Fruit fly (Drosophila melanogaster) whole organism, embryonic: ENCODE measurements around the gene rempA.
A peak's percentile ranks its signal among the peaks of the same experiment; 100 is the strongest.

ENCODE experiments used
- Bgb ChIP-seq: fragments of 200-800 bp; sonication (Bioruptor generic); IDR thresholded peaks from 2 replicates; pipeline ENCODE4 v1.3.6; 2022; ENCODE audit warnings: missing biosample characterization, missing genetic modification characterization; ENCODE audit not compliant: partially characterized antibody
- CG10366 ChIP-seq: fragments of 200-800 bp; sonication (Bioruptor generic); IDR thresholded peaks from 2 replicates; pipeline ENCODE4 v1.3.6; 2022; ENCODE audit warnings: missing biosample characterization, missing genetic modification characterization
- CG11560 ChIP-seq: fragments of 200-800 bp; sonication (Bioruptor generic); IDR thresholded peaks from 3 replicates; pipeline ENCODE4 v1.3.6; 2022; ENCODE audit warnings: missing biosample characterization, missing genetic modification characterization
- CG12219 ChIP-seq: fragments of 200-800 bp; sonication (Bioruptor generic); optimal IDR thresholded peaks from 3 replicates; lab custom pipeline; 2018; ENCODE audit warnings: missing biosample characterization, mild to moderate bottlenecking, missing genetic modification characterization
- CG14014 ChIP-seq: fragments of 200-800 bp; sonication (Bioruptor generic); IDR thresholded peaks from 2 replicates; pipeline ENCODE4 v1.3.6; 2022; ENCODE audit warnings: missing biosample characterization, missing genetic modification characterization
- CG1602 ChIP-seq: fragments of 200-800 bp; sonication (Bioruptor generic); optimal IDR thresholded peaks from 3 replicates; lab custom pipeline; 2016; ENCODE audit warnings: missing biosample characterization, missing genetic modification characterization
- CG17359 ChIP-seq: fragments of 200-800 bp; sonication (Bioruptor generic); optimal IDR thresholded peaks from 3 replicates; lab custom pipeline; 2018; ENCODE audit warnings: missing biosample characterization, mild to moderate bottlenecking, missing genetic modification characterization, moderate library complexity
- CG17912 ChIP-seq: fragments of 200-800 bp; sonication (Bioruptor generic); optimal IDR thresholded peaks from 2 replicates; lab custom pipeline; 2018; ENCODE audit warnings: missing biosample characterization, mild to moderate bottlenecking, missing genetic modification characterization
- CG18262 ChIP-seq: fragments of 200-800 bp; optimal IDR thresholded peaks from 3 replicates; lab custom pipeline; 2019; ENCODE audit warnings: missing biosample characterization, mild to moderate bottlenecking, missing genetic modification characterization, moderate library complexity
- CG18476 ChIP-seq: fragments of 200-800 bp; sonication (Bioruptor generic); optimal IDR thresholded peaks from 2 replicates; lab custom pipeline; 2016; ENCODE audit warnings: missing biosample characterization, mild to moderate bottlenecking, missing genetic modification characterization
- CG2116 ChIP-seq: fragments of 200-800 bp; sonication (Bioruptor generic); optimal IDR thresholded peaks from 3 replicates; lab custom pipeline; 2018; ENCODE audit warnings: missing biosample characterization, mild to moderate bottlenecking, missing genetic modification characterization
- CG31224 ChIP-seq: fragments of 200-800 bp; sonication (Bioruptor generic); IDR thresholded peaks from 2 replicates; pipeline ENCODE4 v1.3.6; 2022; ENCODE audit warnings: missing biosample characterization, missing genetic modification characterization
- CG32767 ChIP-seq: fragments of 200-800 bp; sonication (Bioruptor generic); IDR thresholded peaks from 2 replicates; pipeline ENCODE4 v1.3.6; 2022; ENCODE audit warnings: missing biosample characterization, missing genetic modification characterization
- CG3847 ChIP-seq: fragments of 200-800 bp; sonication (Bioruptor generic); IDR thresholded peaks from 2 replicates; pipeline ENCODE4 v1.3.6; 2022; ENCODE audit warnings: missing biosample characterization, missing genetic modification characterization
- CG4820 ChIP-seq: fragments of 200-800 bp; sonication (Bioruptor generic); optimal IDR thresholded peaks from 3 replicates; lab custom pipeline; 2016; ENCODE audit warnings: missing biosample characterization, missing genetic modification characterization
- CG6254 ChIP-seq: fragments of 200-800 bp; sonication (Bioruptor generic); optimal IDR thresholded peaks from 3 replicates; lab custom pipeline; 2017; ENCODE audit warnings: mild to moderate bottlenecking, missing biosample characterization, missing genetic modification reagents, missing genetic modification characterization
- CG6765 ChIP-seq: fragments of 200-800 bp; sonication (Bioruptor generic); optimal IDR thresholded peaks from 3 replicates; lab custom pipeline; 2017; ENCODE audit warnings: missing biosample characterization, mild to moderate bottlenecking, missing genetic modification characterization
- CG8290 ChIP-seq, 3 experiments: fragments of 200-800 bp; sonication (Bioruptor generic); optimal IDR thresholded peaks; 2 replicates each; lab custom pipeline; 2016 to 2019; ENCODE audit warnings: missing biosample characterization in 3 of 3, missing genetic modification characterization in 3 of 3, mild to moderate bottlenecking in 2 of 3, moderate library complexity in 1 of 3
- CHES-1-like ChIP-seq: fragments of 200-800 bp; sonication (Bioruptor generic); optimal IDR thresholded peaks from 2 replicates; lab custom pipeline; 2016; ENCODE audit warnings: missing biosample characterization, missing genetic modification characterization
- D19B ChIP-seq: fragments of 200-800 bp; sonication (Bioruptor generic); optimal IDR thresholded peaks from 2 replicates; lab custom pipeline; 2017; ENCODE audit warnings: missing biosample characterization, mild to moderate bottlenecking, missing genetic modification characterization
- Doc2 ChIP-seq: fragments of 200-800 bp; sonication (Bioruptor generic); IDR thresholded peaks from 2 replicates; pipeline ENCODE4 v1.3.6; 2022; ENCODE audit warnings: missing biosample characterization, missing genetic modification characterization
- E2f2 ChIP-seq: fragments of 200-800 bp; sonication (Bioruptor generic); IDR thresholded peaks from 2 replicates; pipeline ENCODE4 v1.3.6; 2022; ENCODE audit warnings: missing biosample characterization, missing genetic modification characterization
- H2.0 ChIP-seq: fragments of 200-800 bp; sonication (Bioruptor generic); IDR thresholded peaks from 2 replicates; pipeline ENCODE4 v1.3.6; 2022; ENCODE audit warnings: missing biosample characterization, missing genetic modification characterization
- HLHmδ ChIP-seq: fragments of 200-800 bp; sonication (Bioruptor generic); optimal IDR thresholded peaks from 2 replicates; lab custom pipeline; 2018; ENCODE audit warnings: missing biosample characterization, mild to moderate bottlenecking, missing genetic modification characterization, moderate library complexity
- Hand ChIP-seq: fragments of 200-800 bp; sonication (Bioruptor generic); optimal IDR thresholded peaks from 2 replicates; lab custom pipeline; 2017; ENCODE audit warnings: mild to moderate bottlenecking, missing biosample characterization, missing genetic modification reagents, missing genetic modification characterization
- HmgZ ChIP-seq: fragments of 200-800 bp; sonication (Bioruptor generic); optimal IDR thresholded peaks from 2 replicates; lab custom pipeline; 2018; ENCODE audit warnings: missing biosample characterization, mild to moderate bottlenecking, missing genetic modification characterization
- MBD-R2 ChIP-seq: fragments of 200-800 bp; sonication (Bioruptor generic); IDR thresholded peaks from 2 replicates; pipeline ENCODE4 v1.3.6; 2022; ENCODE audit warnings: missing biosample characterization, missing genetic modification characterization
- Oli ChIP-seq: fragments of 200-800 bp; sonication (Bioruptor generic); optimal IDR thresholded peaks from 2 replicates; lab custom pipeline; 2018; ENCODE audit warnings: missing biosample characterization, mild to moderate bottlenecking, missing genetic modification characterization, moderate library complexity
- Opbp ChIP-seq: fragments of 200-800 bp; sonication (Bioruptor generic); IDR thresholded peaks from 3 replicates; pipeline ENCODE4 v1.3.6; 2022; ENCODE audit warnings: missing biosample characterization, missing genetic modification characterization; ENCODE audit not compliant: partially characterized antibody
- Sin3A ChIP-seq: fragments of >200 bp; optimal IDR thresholded peaks from 2 replicates; lab custom pipeline; 2018
- Spps ChIP-seq: fragments of 200-800 bp; sonication (Bioruptor generic); optimal IDR thresholded peaks from 2 replicates; lab custom pipeline; 2018; ENCODE audit warnings: missing biosample characterization, mild to moderate bottlenecking, missing genetic modification characterization
- Usf ChIP-seq: fragments of 200-800 bp; sonication (Bioruptor generic); optimal IDR thresholded peaks from 2 replicates; lab custom pipeline; 2017; ENCODE audit warnings: missing genotype, missing biosample characterization, missing genetic modification characterization
- aop ChIP-seq: fragments of 200-800 bp; sonication (Bioruptor generic); IDR thresholded peaks from 2 replicates; pipeline ENCODE4 v1.3.6; 2022; ENCODE audit warnings: missing biosample characterization, missing genetic modification characterization
- bigmax ChIP-seq: fragments of 200-800 bp; sonication (Bioruptor generic); optimal IDR thresholded peaks from 2 replicates; lab custom pipeline; 2018; ENCODE audit warnings: missing biosample characterization, mild to moderate bottlenecking, missing genetic modification characterization
- br ChIP-seq: fragments of >200 bp; optimal IDR thresholded peaks from 2 replicates; lab custom pipeline; 2017
- da ChIP-seq: fragments of 200-800 bp; sonication (Bioruptor generic); optimal IDR thresholded peaks from 2 replicates; lab custom pipeline; 2016; ENCODE audit warnings: missing biosample characterization, missing genetic modification characterization
- disco-r ChIP-seq: fragments of 200-800 bp; sonication (Bioruptor generic); optimal IDR thresholded peaks from 2 replicates; lab custom pipeline; 2016; ENCODE audit warnings: missing biosample characterization, missing genetic modification characterization
- fd102C ChIP-seq: fragments of 200-800 bp; sonication (Bioruptor generic); optimal IDR thresholded peaks from 2 replicates; lab custom pipeline; 2018; ENCODE audit warnings: missing biosample characterization, mild to moderate bottlenecking, missing genetic modification characterization, moderate library complexity
- hb ChIP-seq: fragments of 200-800 bp; sonication (Bioruptor generic); IDR thresholded peaks from 3 replicates; pipeline ENCODE4 v1.3.6; 2022; ENCODE audit warnings: missing biosample characterization, missing genetic modification characterization; ENCODE audit not compliant: partially characterized antibody
- hbn ChIP-seq: fragments of 200-800 bp; sonication (Bioruptor generic); IDR thresholded peaks from 2 replicates; pipeline ENCODE4 v1.3.6; 2022; ENCODE audit warnings: missing biosample characterization, missing genetic modification characterization; ENCODE audit not compliant: partially characterized antibody
- ind ChIP-seq: fragments of 200-800 bp; sonication (Bioruptor generic); optimal IDR thresholded peaks from 3 replicates; lab custom pipeline; 2016; ENCODE audit warnings: missing biosample characterization, missing genetic modification characterization
- oc ChIP-seq: fragments of 200-800 bp; sonication (Bioruptor generic); optimal IDR thresholded peaks from 2 replicates; lab custom pipeline; 2018; ENCODE audit warnings: missing biosample characterization, mild to moderate bottlenecking, missing genetic modification characterization, moderate library complexity
- otp ChIP-seq: fragments of 200-800 bp; sonication (Bioruptor generic); IDR thresholded peaks from 3 replicates; pipeline ENCODE4, ENCODE4 v1.3.6; 2022; ENCODE audit warnings: missing biosample characterization, missing genetic modification characterization
- pfk ChIP-seq: fragments of 200-800 bp; sonication (Bioruptor generic); optimal IDR thresholded peaks from 2 replicates; lab custom pipeline; 2018; ENCODE audit warnings: missing biosample characterization, mild to moderate bottlenecking, missing genetic modification characterization, moderate library complexity
- pho ChIP-seq: fragments of 200-800 bp; sonication (Bioruptor generic); optimal IDR thresholded peaks from 2 replicates; lab custom pipeline; 2016; ENCODE audit warnings: missing biosample characterization, missing genetic modification characterization
- pum ChIP-seq: fragments of 200-800 bp; sonication (Bioruptor generic); optimal IDR thresholded peaks from 2 replicates; lab custom pipeline; 2016; ENCODE audit warnings: missing biosample characterization, missing genetic modification characterization
- scrt ChIP-seq: fragments of 200-800 bp; sonication (Bioruptor generic); optimal IDR thresholded peaks from 2 replicates; lab custom pipeline; 2018; ENCODE audit warnings: missing biosample characterization, mild to moderate bottlenecking, missing genetic modification characterization, moderate library complexity
- shn ChIP-seq: fragments of 200-800 bp; sonication (Bioruptor generic); optimal IDR thresholded peaks from 3 replicates; lab custom pipeline; 2016; ENCODE audit warnings: missing biosample characterization, missing genetic modification characterization
- sob ChIP-seq: fragments of 200-800 bp; sonication (Bioruptor generic); IDR thresholded peaks from 2 replicates; pipeline ENCODE4 v1.3.6; 2022; ENCODE audit warnings: missing biosample characterization, missing genetic modification characterization
- trem ChIP-seq: fragments of 200-800 bp; optimal IDR thresholded peaks from 3 replicates; lab custom pipeline; 2019; ENCODE audit warnings: missing biosample characterization, mild to moderate bottlenecking, missing genetic modification characterization, moderate library complexity
- vvl ChIP-seq: fragments of 200-800 bp; sonication (Bioruptor generic); IDR thresholded peaks from 2 replicates; pipeline ENCODE4 v1.3.6; 2022; ENCODE audit warnings: missing biosample characterization, missing genetic modification characterization

Gene rempA

dm6 chr2L:602439-602879 is 42.3 kb upstream of the rempA start, which contains the start of gene CG13689 (continued):
- peak; percentile 70 for TF ChIP-seq CG2116 (GFP tag; lab: Kevin White, UChicago)
- TF ChIP-seq ind: peak; percentile 67
- TF ChIP-seq CG8290 (GFP tag; optimal IDR thresholded peaks at IDR 0.05; lab: Kevin White, UChicago): peak; percentile 49
- TF ChIP-seq CG8290 (tag; optimal IDR thresholded peaks at IDR 0.05; lab: Kevin White, UChicago): no peak
- TF ChIP-seq bigmax (GFP tag; lab: Kevin White, UChicago): no peak
- TF ChIP-seq hb (GFP tag; lab: Robert Waterston, UW): no peak
- TF ChIP-seq trem (tag; lab: Kevin White, UChicago): peak; percentile 85
- TF ChIP-seq CG1602 (GFP tag; lab: Kevin White, UChicago): peak; percentile 59
- TF ChIP-seq Opbp (GFP tag; lab: Robert Waterston, UW): peak; percentile 41; the same call in 1 of the 3 replicates
- TF ChIP-seq da (GFP tag; lab: Kevin White, UChicago): no peak
- no peak for TF ChIP-seq Hand (GFP tag; lab: Kevin White, UChicago)
- TF ChIP-seq E2f2 (GFP tag; lab: Robert Waterston, UW): peak; percentile 61
- TF ChIP-seq Bgb (GFP tag; lab: Robert Waterston, UW): no peak
- no peak for TF ChIP-seq Spps
- TF ChIP-seq HLHmδ (GFP tag; lab: Kevin White, UChicago): no peak
- TF ChIP-seq D19B: no peak
- TF ChIP-seq Oli (tag; lab: Kevin White, UChicago): no peak
- 0 out of 3 replicates have a peak, but pooled peaks have one; percentile 30 for TF ChIP-seq otp (GFP tag; lab: Robert Waterston, UW)
- no peak for TF ChIP-seq CG12219 (GFP tag; lab: Kevin White, UChicago)
- peak; percentile 41 for TF ChIP-seq CG4820
- TF ChIP-seq hbn (GFP tag; lab: Robert Waterston, UW): no peak
- 0 out of 3 replicates have a peak, but pooled peaks have one; percentile 11 for TF ChIP-seq CG11560 (tag; lab: Robert Waterston, UW)
- TF ChIP-seq pho (GFP tag; lab: Kevin White, UChicago): no peak
- TF ChIP-seq CG6254: no peak
- TF ChIP-seq shn: no peak
- TF ChIP-seq CG31224: 0 out of 2 replicates have a peak, but pooled peaks have one; percentile 6
- TF ChIP-seq CG17912 (GFP tag; lab: Kevin White, UChicago): peak; percentile 44
- TF ChIP-seq CG18262 (tag; lab: Kevin White, UChicago): peak; percentile 53
- TF ChIP-seq sob (GFP tag; lab: Robert Waterston, UW): peak; percentile 36; the same call in 1 of the 2 replicates
- TF ChIP-seq Doc2 (GFP tag; lab: Robert Waterston, UW): no peak
- peak; percentile 15; the same call in 1 of the 2 replicates for TF ChIP-seq CG10366 (GFP tag; lab: Robert Waterston, UW)
- peak; percentile 68 for TF ChIP-seq vvl (GFP tag; lab: Robert Waterston, UW)
- no peak for TF ChIP-seq oc (tag; lab: Kevin White, UChicago)
- TF ChIP-seq HmgZ (tag; lab: Kevin White, UChicago): peak; percentile 40
- TF ChIP-seq pfk: peak; percentile 20
- TF ChIP-seq pum (GFP tag; lab: Kevin White, UChicago): peak; percentile 35
- TF ChIP-seq CG18476 (GFP tag; lab: Kevin White, UChicago): peak; percentile 29
- peak; percentile 37 for TF ChIP-seq fd102C (GFP tag; lab: Kevin White, UChicago)
- TF ChIP-seq MBD-R2 (GFP tag; lab: Robert Waterston, UW): peak; percentile 81
- peak; percentile 41; the same call in 1 of the 2 replicates for TF ChIP-seq CG14014 (GFP tag; lab: Robert Waterston, UW)
- no peak for TF ChIP-seq CG32767 (GFP tag; lab: Robert Waterston, UW)
- no peak for TF ChIP-seq br (lab: Kevin White, UChicago)
- peak; percentile 42 for TF ChIP-seq CHES-1-like (GFP tag; lab: Kevin White, UChicago)
- TF ChIP-seq CG17359 (tag; lab: Kevin White, UChicago): peak; percentile 56
- no peak for TF ChIP-seq CG6765
- TF ChIP-seq CG3847: peak; percentile 63
- TF ChIP-seq scrt (GFP tag; lab: Kevin White, UChicago): peak; percentile 30
- TF ChIP-seq H2.0 (GFP tag; lab: Robert Waterston, UW): 0 out of 2 replicates have a peak, but pooled peaks have one; percentile 42
- TF ChIP-seq Usf (GFP tag; lab: Kevin White, UChicago): no peak
- no peak for TF ChIP-seq Sin3A (lab: Kevin White, UChicago)
- TF ChIP-seq aop (GFP tag; lab: Robert Waterston, UW): no peak
- no peak for TF ChIP-seq disco-r (GFP tag; lab: Kevin White, UChicago)
